Fruit fly (Drosophila melanogaster): Measurements from ENCODE around the gene aub.
A peak's percentile ranks its signal among the peaks of the same experiment; 100 is the strongest.

Gene aub

dm6 chr2L:11037583-11038517, 36.6 kb upstream of the aub start (continued):
- TF ChIP-seq Atf6 (GFP tag; IDR thresholded peaks at IDR 0.05), result peak; percentile 55; the same call in 1 of the 2 replicates
- peak; percentile 71 for TF ChIP-seq az2 (GFP tag; optimal IDR thresholded peaks at IDR 0.05)
- no peak for TF ChIP-seq Eip74EF (GFP tag; optimal IDR thresholded peaks at IDR 0.05)
- TF ChIP-seq CG7963 (GFP tag; IDR thresholded peaks at IDR 0.05; ENCODE audit: partially characterized antibody), result no peak
- TF ChIP-seq cwo (GFP tag; optimal IDR thresholded peaks at IDR 0.05), result peak; percentile 57
- TF ChIP-seq Fer2 (tag; optimal IDR thresholded peaks at IDR 0.05), result no peak
- TF ChIP-seq hb (GFP tag; IDR thresholded peaks at IDR 0.05; ENCODE audit: partially characterized antibody), result no peak
- TF ChIP-seq ranshi (GFP tag; IDR thresholded peaks at IDR 0.05), result peak; percentile 44; the same call in 1 of the 2 replicates
- peak; percentile 62 for TF ChIP-seq phol (tag; optimal IDR thresholded peaks at IDR 0.05)
- peak; percentile 28 for TF ChIP-seq pum (GFP tag; optimal IDR thresholded peaks at IDR 0.05)
- peak; percentile 35 for TF ChIP-seq lab (GFP tag; optimal IDR thresholded peaks at IDR 0.05)
- peak; percentile 13 for TF ChIP-seq CG5245 (GFP tag; optimal IDR thresholded peaks at IDR 0.05)
- TF ChIP-seq CG17328 (GFP tag; IDR thresholded peaks at IDR 0.05), result peak; percentile 70
- TF ChIP-seq wek (GFP tag; optimal IDR thresholded peaks at IDR 0.05), result no peak
- peak; percentile 69 for TF ChIP-seq CG8924 (tag; optimal IDR thresholded peaks at IDR 0.05)
- no peak for TF ChIP-seq CG14965 (GFP tag; optimal IDR thresholded peaks at IDR 0.05; ENCODE audit: borderline replicate concordance)
- no peak for TF ChIP-seq CG9215 (GFP tag; IDR thresholded peaks at IDR 0.05)
- no peak for TF ChIP-seq fd102C (GFP tag; optimal IDR thresholded peaks at IDR 0.05)
- no peak for TF ChIP-seq CG7987 (GFP tag; optimal IDR thresholded peaks at IDR 0.05)
- TF ChIP-seq twi (tag; optimal IDR thresholded peaks at IDR 0.05), result peak; percentile 49
- peak; percentile 50 for TF ChIP-seq CG11723 (GFP tag; optimal IDR thresholded peaks at IDR 0.05)
- TF ChIP-seq Doc3 (GFP tag; IDR thresholded peaks at IDR 0.05; ENCODE audit: partially characterized antibody), result no peak
- TF ChIP-seq CG18619 (GFP tag; optimal IDR thresholded peaks at IDR 0.05), result peak; percentile 49
- no peak for TF ChIP-seq cg (GFP tag; optimal IDR thresholded peaks at IDR 0.05)
- no peak for TF ChIP-seq CG7372 (GFP tag; IDR thresholded peaks at IDR 0.05)
- peak; percentile 2 for TF ChIP-seq CG12236 (GFP tag; optimal IDR thresholded peaks at IDR 0.05)
- no peak for TF ChIP-seq CG11456 (GFP tag; IDR thresholded peaks at IDR 0.05)
- TF ChIP-seq CG4282 (GFP tag; optimal IDR thresholded peaks at IDR 0.05), result peak; percentile 44
- TF ChIP-seq CG1529 (GFP tag; optimal IDR thresholded peaks at IDR 0.05), result peak; percentile 36
- TF ChIP-seq CG16815 (GFP tag; optimal IDR thresholded peaks at IDR 0.05), result peak; percentile 52
- TF ChIP-seq stwl (tag; optimal IDR thresholded peaks at IDR 0.05), result no peak
- TF ChIP-seq HLH54F (GFP tag; optimal IDR thresholded peaks at IDR 0.05), result peak; percentile 20
- TF ChIP-seq CoRest (tag; optimal IDR thresholded peaks at IDR 0.05), result peak; percentile 70
- peak; percentile 30; the same call in 1 of the 2 replicates for TF ChIP-seq Bgb (GFP tag; IDR thresholded peaks at IDR 0.05; ENCODE audit: partially characterized antibody)
- no peak for TF ChIP-seq Stat92E (GFP tag; optimal IDR thresholded peaks at IDR 0.05)
- TF ChIP-seq CG12155 (GFP tag; optimal IDR thresholded peaks at IDR 0.05), result peak; percentile 39
- TF ChIP-seq eve (GFP tag; optimal IDR thresholded peaks at IDR 0.05), result peak in 1 of 2 experiments; percentile 67
- no peak for TF ChIP-seq CG6654 (GFP tag; optimal IDR thresholded peaks at IDR 0.05)
- TF ChIP-seq CG30403 (GFP tag; optimal IDR thresholded peaks at IDR 0.05), result peak; percentile 81
- TF ChIP-seq Rfx (GFP tag; IDR thresholded peaks at IDR 0.05), result peak; percentile 53; the same call in 1 of the 2 replicates
- no peak for TF ChIP-seq kay (GFP tag; optimal IDR thresholded peaks at IDR 0.05)
- TF ChIP-seq CG12104 (GFP tag; optimal IDR thresholded peaks at IDR 0.05), result peak; percentile 23
- peak; percentile 66 for TF ChIP-seq CG7839 (tag; optimal IDR thresholded peaks at IDR 0.05)
- no peak for TF ChIP-seq pfk (GFP tag; optimal IDR thresholded peaks at IDR 0.05)
- no peak for TF ChIP-seq CG11085 (GFP tag; IDR thresholded peaks at IDR 0.05)
- TF ChIP-seq E2f2 (GFP tag; IDR thresholded peaks at IDR 0.05), result peak; percentile 46; the same call in 1 of the 2 replicates
- TF ChIP-seq CG9609 (GFP tag; optimal IDR thresholded peaks at IDR 0.05), result peak; percentile 11

Measured in whole organism, embryonic.